Fruit fly (Drosophila melanogaster) whole organism, embryonic: ENCODE measurements around the gene Yif1.

Experiments used
- Adf1 ChIP-seq: fragments of 200-800 bp; sonication (Bioruptor generic); IDR thresholded peaks from 2 replicates; pipeline ENCODE4 v1.3.6; 2022; ENCODE audit warnings: missing biosample characterization, missing genetic modification characterization
- Bgb ChIP-seq: fragments of 200-800 bp; sonication (Bioruptor generic); IDR thresholded peaks from 2 replicates; pipeline ENCODE4 v1.3.6; 2022; ENCODE audit warnings: missing biosample characterization, missing genetic modification characterization; ENCODE audit not compliant: partially characterized antibody
- CG1024 ChIP-seq: fragments of 200-800 bp; sonication (Bioruptor generic); IDR thresholded peaks from 2 replicates; pipeline ENCODE4 v1.3.6; 2022; ENCODE audit warnings: missing biosample characterization, missing genetic modification characterization
- CG10431 ChIP-seq: fragments of 200-800 bp; sonication (Bioruptor generic); optimal IDR thresholded peaks from 3 replicates; lab custom pipeline; 2018; ENCODE audit warnings: missing biosample characterization, mild to moderate bottlenecking, missing genetic modification characterization
- CG11560 ChIP-seq: fragments of 200-800 bp; sonication (Bioruptor generic); IDR thresholded peaks from 3 replicates; pipeline ENCODE4 v1.3.6; 2022; ENCODE audit warnings: missing biosample characterization, missing genetic modification characterization
- CG12236 ChIP-seq: fragments of 200-800 bp; sonication (Bioruptor generic); optimal IDR thresholded peaks from 2 replicates; lab custom pipeline; 2016; ENCODE audit warnings: missing biosample characterization, missing genetic modification characterization
- CG12299 ChIP-seq: fragments of 200-800 bp; sonication (Bioruptor generic); optimal IDR thresholded peaks from 2 replicates; lab custom pipeline; 2018; ENCODE audit warnings: missing biosample characterization, mild to moderate bottlenecking, missing genetic modification characterization
- CG1603 ChIP-seq: fragments of 200-800 bp; sonication (Bioruptor generic); optimal IDR thresholded peaks from 2 replicates; lab custom pipeline; 2019; ENCODE audit warnings: missing biosample characterization, mild to moderate bottlenecking, missing genetic modification characterization, moderate library complexity
- CG1792 ChIP-seq: fragments of 200-800 bp; sonication (Bioruptor generic); optimal IDR thresholded peaks from 2 replicates; lab custom pipeline; 2016; ENCODE audit warnings: missing biosample characterization, missing genetic modification characterization
- CG2875 ChIP-seq: fragments of 200-800 bp; sonication (Bioruptor generic); optimal IDR thresholded peaks from 2 replicates; lab custom pipeline; 2017; ENCODE audit warnings: missing biosample characterization, mild to moderate bottlenecking, missing genetic modification characterization, missing genetic modification reagents
- CG31224 ChIP-seq: fragments of 200-800 bp; sonication (Bioruptor generic); IDR thresholded peaks from 2 replicates; pipeline ENCODE4 v1.3.6; 2022; ENCODE audit warnings: missing biosample characterization, missing genetic modification characterization
- CG31441 ChIP-seq: fragments of 200-800 bp; sonication (Bioruptor generic); IDR thresholded peaks from 2 replicates; pipeline ENCODE4 v1.3.6; 2022; ENCODE audit warnings: missing biosample characterization, missing genetic modification characterization
- CG4854 ChIP-seq: fragments of 200-800 bp; sonication (Bioruptor generic); optimal IDR thresholded peaks from 2 replicates; lab custom pipeline; 2016; ENCODE audit warnings: missing biosample characterization, missing genetic modification characterization, inconsistent platforms
- CG6689 ChIP-seq: fragments of 200-800 bp; sonication (Bioruptor generic); IDR thresholded peaks from 2 replicates; pipeline ENCODE4 v1.3.6; 2022; ENCODE audit warnings: missing biosample characterization, missing genetic modification characterization
- CG7357 ChIP-seq: fragments of 200-800 bp; sonication (Bioruptor generic); IDR thresholded peaks from 3 replicates; pipeline ENCODE4 v1.3.6; 2022; ENCODE audit warnings: missing biosample characterization, missing genetic modification characterization
- CG7556 ChIP-seq: fragments of 200-800 bp; sonication (Bioruptor generic); optimal IDR thresholded peaks from 2 replicates; lab custom pipeline; 2017; ENCODE audit warnings: missing biosample characterization, mild to moderate bottlenecking, missing genetic modification characterization
- CG7987 ChIP-seq: fragments of 200-800 bp; sonication (Bioruptor generic); optimal IDR thresholded peaks from 2 replicates; lab custom pipeline; 2018; ENCODE audit warnings: missing biosample characterization, mild to moderate bottlenecking, missing genetic modification characterization, moderate library complexity
- Dad ChIP-seq: fragments of 200-800 bp; sonication (Bioruptor generic); optimal IDR thresholded peaks from 3 replicates; lab custom pipeline; 2016; ENCODE audit warnings: missing biosample characterization, missing genetic modification characterization
- Dfd ChIP-seq, 2 experiments: fragments of >200 bp; optimal IDR thresholded peaks; 2 replicates each; lab custom pipeline; 2017; ENCODE audit warnings: missing biosample characterization in 2 of 2, missing genetic modification characterization in 2 of 2
- Doc3 ChIP-seq: fragments of 200-800 bp; sonication (Bioruptor generic); IDR thresholded peaks from 3 replicates; pipeline ENCODE4 v1.3.6; 2022; ENCODE audit warnings: missing biosample characterization, missing genetic modification characterization; ENCODE audit not compliant: partially characterized antibody
- Gsc ChIP-seq: fragments of 200-800 bp; sonication (Bioruptor generic); IDR thresholded peaks from 2 replicates; pipeline ENCODE4 v1.3.6; 2022; ENCODE audit warnings: missing biosample characterization, missing genetic modification characterization
- Kr ChIP-seq: fragments of 200-800 bp; sonication (Bioruptor generic); optimal IDR thresholded peaks from 2 replicates; lab custom pipeline; 2017; ENCODE audit warnings: missing biosample characterization, mild to moderate bottlenecking, missing genetic modification characterization
- Meics ChIP-seq: fragments of 200-800 bp; sonication (Bioruptor generic); optimal IDR thresholded peaks from 2 replicates; lab custom pipeline; 2017; ENCODE audit warnings: missing biosample characterization, mild to moderate bottlenecking, missing genetic modification characterization
- NC2β ChIP-seq: fragments of 200-800 bp; sonication (Bioruptor generic); optimal IDR thresholded peaks from 2 replicates; lab custom pipeline; 2016; ENCODE audit warnings: missing biosample characterization, missing genetic modification characterization
- PHDP ChIP-seq: fragments of 200-800 bp; sonication (Bioruptor generic); optimal IDR thresholded peaks from 3 replicates; lab custom pipeline; 2018; ENCODE audit warnings: missing biosample characterization, mild to moderate bottlenecking, missing genetic modification characterization, moderate library complexity
- Scr ChIP-seq: fragments of 200-800 bp; sonication (Bioruptor generic); IDR thresholded peaks from 2 replicates; pipeline ENCODE4 v1.3.6; 2022; ENCODE audit warnings: missing biosample characterization, missing genetic modification characterization; ENCODE audit not compliant: partially characterized antibody
- Sry-β ChIP-seq: fragments of 200-800 bp; sonication (Bioruptor generic); optimal IDR thresholded peaks from 2 replicates; lab custom pipeline; 2018; ENCODE audit warnings: missing biosample characterization, mild to moderate bottlenecking, missing genetic modification characterization, moderate library complexity
- Sry-δ ChIP-seq: fragments of 200-800 bp; sonication (Bioruptor generic); optimal IDR thresholded peaks from 2 replicates; lab custom pipeline; 2016; ENCODE audit warnings: missing biosample characterization, missing genetic modification characterization
- Ssrp ChIP-seq: fragments of 200-800 bp; sonication (Bioruptor generic); optimal IDR thresholded peaks from 2 replicates; lab custom pipeline; 2018; ENCODE audit warnings: missing biosample characterization, mild to moderate bottlenecking, missing genetic modification characterization, moderate library complexity
- Taf1 ChIP-seq: fragments of 200-800 bp; sonication (Bioruptor generic); IDR thresholded peaks from 2 replicates; pipeline ENCODE4 v1.3.6; 2022; ENCODE audit warnings: missing biosample characterization, missing genetic modification characterization
- ap ChIP-seq: fragments of 200-800 bp; sonication (Bioruptor generic); IDR thresholded peaks from 2 replicates; pipeline ENCODE4 v1.3.6; 2022; ENCODE audit warnings: missing biosample characterization, missing genetic modification characterization
- cato ChIP-seq: fragments of 200-800 bp; sonication (Bioruptor generic); optimal IDR thresholded peaks from 2 replicates; lab custom pipeline; 2016; ENCODE audit warnings: missing biosample characterization, missing genetic modification characterization, borderline replicate concordance
- cwo ChIP-seq: fragments of 200-800 bp; sonication (Bioruptor generic); optimal IDR thresholded peaks from 3 replicates; lab custom pipeline; 2017; ENCODE audit warnings: missing biosample characterization, missing genetic modification characterization, mild to moderate bottlenecking, moderate library complexity, missing genetic modification reagents
- dimm ChIP-seq: fragments of 200-800 bp; sonication (Bioruptor generic); IDR thresholded peaks from 2 replicates; pipeline ENCODE4 v1.3.6; 2022; ENCODE audit warnings: missing biosample characterization, missing genetic modification characterization
- ems ChIP-seq: fragments of 200-800 bp; sonication (Bioruptor generic); optimal IDR thresholded peaks from 3 replicates; lab custom pipeline; 2016; ENCODE audit warnings: missing biosample characterization, missing genetic modification characterization
- fd102C ChIP-seq: fragments of 200-800 bp; sonication (Bioruptor generic); optimal IDR thresholded peaks from 2 replicates; lab custom pipeline; 2018; ENCODE audit warnings: missing biosample characterization, mild to moderate bottlenecking, missing genetic modification characterization, moderate library complexity
- fd3F ChIP-seq: fragments of 200-800 bp; sonication (Bioruptor generic); optimal IDR thresholded peaks from 2 replicates; lab custom pipeline; 2018; ENCODE audit warnings: missing biosample characterization, mild to moderate bottlenecking, missing genetic modification characterization, moderate library complexity
- inv ChIP-seq: fragments of 200-800 bp; sonication (Bioruptor generic); IDR thresholded peaks from 2 replicates; pipeline ENCODE4 v1.3.6; 2022; ENCODE audit warnings: missing biosample characterization, missing genetic modification characterization; ENCODE audit not compliant: partially characterized antibody
- lilli ChIP-seq: fragments of 200-800 bp; sonication (Bioruptor generic); optimal IDR thresholded peaks from 3 replicates; lab custom pipeline; 2016; ENCODE audit warnings: missing biosample characterization, missing genetic modification characterization
- mirr ChIP-seq: fragments of 200-800 bp; sonication (Bioruptor generic); optimal IDR thresholded peaks from 3 replicates; lab custom pipeline; 2018; ENCODE audit warnings: missing biosample characterization, mild to moderate bottlenecking, missing genetic modification characterization
- nerfin-2 ChIP-seq: fragments of 200-800 bp; sonication (Bioruptor generic); IDR thresholded peaks from 2 replicates; pipeline ENCODE4 v1.3.6; 2022; ENCODE audit warnings: missing biosample characterization, missing genetic modification characterization; ENCODE audit not compliant: partially characterized antibody
- nom ChIP-seq: fragments of 200-800 bp; sonication (Bioruptor generic); optimal IDR thresholded peaks from 2 replicates; lab custom pipeline; 2017; ENCODE audit warnings: missing biosample characterization, missing genetic modification characterization, mild to moderate bottlenecking, moderate library complexity, missing genetic modification reagents
- otp ChIP-seq: fragments of 200-800 bp; sonication (Bioruptor generic); IDR thresholded peaks from 3 replicates; pipeline ENCODE4, ENCODE4 v1.3.6; 2022; ENCODE audit warnings: missing biosample characterization, missing genetic modification characterization
- pb ChIP-seq: fragments of 200-800 bp; sonication (Bioruptor generic); optimal IDR thresholded peaks from 3 replicates; lab custom pipeline; 2016; ENCODE audit warnings: missing biosample characterization, missing genetic modification characterization
- ranshi ChIP-seq: fragments of 200-800 bp; sonication (Bioruptor generic); IDR thresholded peaks from 2 replicates; pipeline ENCODE4 v1.3.6; 2022; ENCODE audit warnings: missing biosample characterization, missing genetic modification characterization
- run ChIP-seq: fragments of 200-800 bp; sonication (Bioruptor generic); optimal IDR thresholded peaks from 3 replicates; lab custom pipeline; 2018; ENCODE audit warnings: missing biosample characterization, mild to moderate bottlenecking, missing genetic modification characterization
- slp2 ChIP-seq: fragments of 200-800 bp; sonication (Bioruptor generic); optimal IDR thresholded peaks from 2 replicates; lab custom pipeline; 2016; ENCODE audit warnings: missing biosample characterization, missing genetic modification characterization
- sr ChIP-seq: fragments of 200-800 bp; sonication (Bioruptor generic); IDR thresholded peaks from 3 replicates; pipeline ENCODE4 v1.3.6; 2022; ENCODE audit warnings: missing biosample characterization, missing genetic modification characterization
- sug ChIP-seq: fragments of 200-800 bp; optimal IDR thresholded peaks from 2 replicates; lab custom pipeline; 2019; ENCODE audit warnings: missing biosample characterization, mild to moderate bottlenecking, missing genetic modification characterization, moderate library complexity
- ttk ChIP-seq: fragments of 200-800 bp; sonication (Bioruptor generic); IDR thresholded peaks from 2 replicates; pipeline ENCODE4 v2.1.2; 2022; ENCODE audit warnings: missing biosample characterization, missing genetic modification characterization
- yki ChIP-seq: fragments of >200 bp; optimal IDR thresholded peaks from 3 replicates; lab custom pipeline; 2018

The Yif1 gene

DNA sequence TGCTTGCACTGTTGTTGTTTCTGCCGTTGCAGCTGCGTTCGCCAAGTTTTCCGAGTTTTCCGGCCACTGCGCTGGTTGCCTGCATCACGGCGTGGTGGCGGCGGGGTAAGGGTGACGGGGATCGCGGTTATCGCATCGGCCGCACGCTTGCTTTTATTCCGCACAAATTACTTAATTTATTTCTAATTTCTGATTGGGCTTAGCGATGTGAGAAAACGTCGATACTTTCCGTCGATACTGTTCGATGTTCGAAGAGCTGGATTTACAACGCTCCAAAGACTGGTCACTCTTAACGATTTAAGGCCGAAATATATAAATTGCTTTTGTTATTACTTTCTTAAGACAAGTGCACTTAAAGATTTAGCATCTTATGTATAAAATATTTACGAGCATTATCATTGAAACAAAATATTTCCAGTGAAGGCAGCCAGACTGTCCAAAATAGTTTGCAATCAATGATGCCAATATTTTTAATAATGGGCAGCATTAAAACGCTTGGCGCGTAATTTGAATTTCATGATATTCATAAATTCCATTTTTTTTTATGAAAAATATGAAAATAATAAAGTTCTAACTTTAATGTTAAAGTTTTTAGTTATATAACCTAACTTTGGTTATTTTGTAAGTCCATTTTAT lies 7.4 kb downstream of the Yif1 start, which contains the start of gene CG6420 (continued):
- TF ChIP-seq sr (GFP tag; lab: Robert Waterston, UW) (no peak), nom (GFP tag; lab: Kevin White, UChicago) (no peak), Sry-β (GFP tag; lab: Kevin White, UChicago) (no peak), Sry-δ (GFP tag; lab: Kevin White, UChicago) (peak; percentile 89), run (tag; lab: Kevin White, UChicago) (no peak), CG1024 (no peak), fd102C (no peak), Adf1 (GFP tag; lab: Robert Waterston, UW) (no peak), Scr (peak; percentile 89), yki (no peak), NC2β (no peak), fd3F (no peak), ranshi (GFP tag; lab: Robert Waterston, UW) (no peak), ems (GFP tag; lab: Kevin White, UChicago) (no peak), ttk (GFP tag; lab: Robert Waterston, UW) (no peak), Dad (GFP tag; lab: Kevin White, UChicago) (peak; percentile 16), CG1603 (tag; lab: Kevin White, UChicago) (no peak), cwo (no peak), slp2 (no peak), nerfin-2 (peak; percentile 87), Gsc (no peak), Meics (GFP tag; lab: Kevin White, UChicago) (no peak), ap (GFP tag; lab: Robert Waterston, UW) (no peak), Dfd (GFP tag; optimal IDR thresholded peaks at IDR 0.05; lab: Kevin White, UChicago) (no peak), inv (GFP tag; lab: Robert Waterston, UW) (peak; percentile 86), mirr (GFP tag; lab: Kevin White, UChicago) (no peak), Ssrp (tag; lab: Kevin White, UChicago) (no peak), CG31441 (GFP tag; lab: Robert Waterston, UW) (0 out of 2 replicates have a peak, but pooled peaks have one; percentile 16), Doc3 (GFP tag; lab: Robert Waterston, UW) (peak; percentile 84), lilli (GFP tag; lab: Kevin White, UChicago) (no peak), CG31224 (GFP tag; lab: Robert Waterston, UW) (no peak), Taf1 (GFP tag; lab: Robert Waterston, UW) (no peak), CG12236 (GFP tag; lab: Kevin White, UChicago) (no peak), pb (GFP tag; lab: Kevin White, UChicago) (no peak), CG7357 (GFP tag; lab: Robert Waterston, UW) (no peak), CG1792 (GFP tag; lab: Kevin White, UChicago) (no peak), cato (GFP tag; lab: Kevin White, UChicago) (no peak), CG6689 (GFP tag; lab: Robert Waterston, UW) (no peak), CG7987 (no peak), dimm (GFP tag; lab: Robert Waterston, UW) (no peak), CG7556 (GFP tag; lab: Kevin White, UChicago) (no peak), CG11560 (no peak), Bgb (GFP tag; lab: Robert Waterston, UW) (peak; percentile 92), CG12299 (tag; lab: Kevin White, UChicago) (no peak), PHDP (tag; lab: Kevin White, UChicago) (no peak), otp (GFP tag; lab: Robert Waterston, UW) (no peak), CG2875 (GFP tag; lab: Kevin White, UChicago) (no peak), Kr (GFP tag; lab: Kevin White, UChicago) (no peak), CG10431 (GFP tag; lab: Kevin White, UChicago) (no peak), CG4854 (no peak), sug (tag; lab: Kevin White, UChicago) (no peak)
